Worm (Caenorhabditis elegans) whole organism, late embryonic: ENCODE measurements around the gene clec-22.

Experiments
- C08G9.2 ChIP-seq: sonication (generic microtip); optimal IDR thresholded peaks from 2 replicates; lab custom pipeline; 2016; ENCODE audit warnings: mild to moderate bottlenecking, missing genetic modification characterization, moderate library complexity, missing compliant biosample characterization
- C38D4.7 ChIP-seq: fragments of 200-800 bp; sonication (Bioruptor generic); optimal IDR thresholded peaks from 2 replicates; lab custom pipeline; 2018; ENCODE audit warnings: mild to moderate bottlenecking, missing genetic modification characterization, moderate library complexity, missing compliant biosample characterization
- K02D7.2 ChIP-seq: sonication (generic microtip); optimal IDR thresholded peaks from 2 replicates; lab custom pipeline; 2017; ENCODE audit warnings: mild to moderate bottlenecking, missing genetic modification characterization, missing compliant biosample characterization
- T23F11.4 ChIP-seq: fragments of 200-800 bp; sonication (Bioruptor generic); optimal IDR thresholded peaks from 2 replicates; lab custom pipeline; 2018; ENCODE audit warnings: mild to moderate bottlenecking, missing genetic modification characterization, missing compliant biosample characterization
- ceh-18 ChIP-seq: sonication (generic microtip); optimal IDR thresholded peaks from 2 replicates; lab custom pipeline; 2016; ENCODE audit warnings: missing genetic modification characterization, missing compliant biosample characterization
- ceh-19 ChIP-seq: fragments of 200-800 bp; sonication (Bioruptor generic); optimal IDR thresholded peaks from 2 replicates; lab custom pipeline; 2018; ENCODE audit warnings: mild to moderate bottlenecking, missing genetic modification characterization, missing compliant biosample characterization
- ceh-2 ChIP-seq: sonication (generic microtip); optimal IDR thresholded peaks from 2 replicates; lab custom pipeline; 2016; ENCODE audit warnings: missing genotype, missing genetic modification characterization, missing compliant biosample characterization
- ceh-22 ChIP-seq: sonication (generic microtip); optimal IDR thresholded peaks from 2 replicates; lab custom pipeline; 2017; ENCODE audit warnings: missing biosample characterization, missing genetic modification characterization
- ceh-24 ChIP-seq: sonication (generic microtip); optimal IDR thresholded peaks from 2 replicates; lab custom pipeline; 2016; ENCODE audit warnings: mild to moderate bottlenecking, missing genetic modification characterization, missing compliant biosample characterization
- ceh-30 ChIP-seq: fragments of 150-350 bp; optimal IDR thresholded peaks from 2 replicates; lab custom pipeline; 2014; ENCODE audit warnings: missing biosample characterization, missing genetic modification characterization
- ceh-48 ChIP-seq: sonication (generic microtip); optimal IDR thresholded peaks from 2 replicates; lab custom pipeline; 2016; ENCODE audit warnings: missing genetic modification characterization, inconsistent platforms, missing compliant biosample characterization
- ceh-9 ChIP-seq: sonication (generic microtip); optimal IDR thresholded peaks from 2 replicates; lab custom pipeline; 2016; ENCODE audit warnings: mild to moderate bottlenecking, missing genetic modification characterization, inconsistent platforms, missing compliant biosample characterization
- elt-2 ChIP-seq: sonication (generic microtip); optimal IDR thresholded peaks from 2 replicates; lab custom pipeline; 2016; ENCODE audit warnings: missing genetic modification reagents, missing genetic modification characterization, missing compliant biosample characterization
- elt-4 ChIP-seq: sonication (generic microtip); optimal IDR thresholded peaks from 2 replicates; lab custom pipeline; 2016; ENCODE audit warnings: missing genetic modification characterization, missing compliant biosample characterization
- fkh-6 ChIP-seq: sonication (generic microtip); optimal IDR thresholded peaks from 2 replicates; lab custom pipeline; 2016; ENCODE audit warnings: missing genetic modification characterization, missing compliant biosample characterization
- gmeb-2 ChIP-seq: sonication (generic microtip); optimal IDR thresholded peaks from 2 replicates; lab custom pipeline; 2016; ENCODE audit warnings: missing genetic modification characterization, inconsistent platforms, missing compliant biosample characterization
- hlh-30 ChIP-seq: sonication (generic microtip); optimal IDR thresholded peaks from 2 replicates; lab custom pipeline; 2017; ENCODE audit warnings: antibody characterized with exemption, missing genetic modification characterization, missing compliant biosample characterization; ENCODE audit not compliant: insufficient read depth
- hlh-6 ChIP-seq: sonication (generic microtip); optimal IDR thresholded peaks from 2 replicates; lab custom pipeline; 2016; ENCODE audit warnings: missing genotype, missing genetic modification characterization, missing compliant biosample characterization
- hlh-8 ChIP-seq: sonication (generic microtip); optimal IDR thresholded peaks from 2 replicates; lab custom pipeline; 2016; ENCODE audit warnings: missing genotype, missing genetic modification characterization, missing compliant biosample characterization
- madf-2 ChIP-seq: sonication (generic microtip); optimal IDR thresholded peaks from 2 replicates; lab custom pipeline; 2017; ENCODE audit warnings: missing genetic modification characterization, missing compliant biosample characterization
- mec-3 ChIP-seq: sonication (generic microtip); optimal IDR thresholded peaks from 2 replicates; lab custom pipeline; 2016; ENCODE audit warnings: borderline replicate concordance, missing genetic modification characterization, missing compliant biosample characterization
- npax-4 ChIP-seq: sonication (generic microtip); optimal IDR thresholded peaks from 2 replicates; lab custom pipeline; 2016; ENCODE audit warnings: missing genetic modification characterization, missing compliant biosample characterization
- pat-9 ChIP-seq: fragments of 200-800 bp; sonication (Bioruptor generic); optimal IDR thresholded peaks from 2 replicates; lab custom pipeline; 2018; ENCODE audit warnings: mild to moderate bottlenecking, missing genetic modification characterization, moderate library complexity, missing compliant biosample characterization
- pha-4 ChIP-seq: fragments of 150-350 bp; optimal IDR thresholded peaks from 2 replicates; lab custom pipeline; 2018; ENCODE audit warnings: missing biosample characterization, missing genetic modification reagents, missing genetic modification characterization
- pqm-1 ChIP-seq: sonication (generic microtip); optimal IDR thresholded peaks from 2 replicates; lab custom pipeline; 2016; ENCODE audit warnings: missing genetic modification characterization, missing compliant biosample characterization
- pros-1 ChIP-seq: fragments of 150-350 bp; optimal IDR thresholded peaks from 2 replicates; lab custom pipeline; 2014; ENCODE audit warnings: missing biosample characterization, missing genetic modification reagents, missing genetic modification characterization
- rnt-1 ChIP-seq: sonication (generic microtip); optimal IDR thresholded peaks from 2 replicates; lab custom pipeline; 2016; ENCODE audit warnings: missing genetic modification characterization, missing compliant biosample characterization
- tbx-7 ChIP-seq: sonication (generic microtip); optimal IDR thresholded peaks from 2 replicates; lab custom pipeline; 2016; ENCODE audit warnings: missing genotype, missing genetic modification characterization, missing compliant biosample characterization
- unc-42 ChIP-seq: sonication (generic microtip); optimal IDR thresholded peaks from 2 replicates; lab custom pipeline; 2016; ENCODE audit warnings: missing genotype, missing genetic modification characterization, missing compliant biosample characterization
- unc-55 ChIP-seq: sonication (generic microtip); optimal IDR thresholded peaks from 2 replicates; lab custom pipeline; 2017; ENCODE audit warnings: missing biosample characterization, missing genetic modification reagents, missing genetic modification characterization
- unc-86 ChIP-seq: sonication (generic microtip); optimal IDR thresholded peaks from 2 replicates; lab custom pipeline; 2016; ENCODE audit warnings: missing genetic modification characterization, missing compliant biosample characterization
- zip-5 ChIP-seq: sonication (generic microtip); optimal IDR thresholded peaks from 2 replicates; lab custom pipeline; 2016; ENCODE audit warnings: missing genetic modification characterization, missing compliant biosample characterization
- ztf-16 ChIP-seq: sonication (generic microtip); optimal IDR thresholded peaks from 2 replicates; lab custom pipeline; 2017; ENCODE audit warnings: missing genetic modification characterization, missing compliant biosample characterization

Gene clec-22

ce11 chrV:16840961-16841360 lies 17.3 kb upstream of the clec-22 start, which contains the start of gene clec-40:
clec-40 (minus strand) TSS chrV:16841061.
- TF ChIP-seq ceh-48 (tag; lab: Kevin White, UChicago): no peak
- no peak for TF ChIP-seq pha-4
- TF ChIP-seq npax-4: no peak
- TF ChIP-seq unc-55 (GFP tag; lab: Kevin White, UChicago): no peak
- no peak for TF ChIP-seq ceh-24 (tag; lab: Kevin White, UChicago)
- no peak for TF ChIP-seq C38D4.7 (GFP tag; lab: Kevin White, UChicago)
- TF ChIP-seq zip-5: no peak
- TF ChIP-seq unc-86 (tag; lab: Kevin White, UChicago): no peak
- no peak for TF ChIP-seq ceh-2 (tag; lab: Kevin White, UChicago)
- TF ChIP-seq, all 69 proteins: peak for 0

- TF ChIP-seq elt-4: no peak
- TF ChIP-seq hlh-6 (tag; lab: Kevin White, UChicago): no peak
- no peak for TF ChIP-seq hlh-30 (tag; lab: Kevin White, UChicago)
- no peak for TF ChIP-seq elt-2
- TF ChIP-seq K02D7.2 (tag; lab: Kevin White, UChicago): no peak
- no peak for TF ChIP-seq fkh-6 (tag; lab: Kevin White, UChicago)
- no peak for TF ChIP-seq pros-1 (tag; lab: Kevin White, UChicago)
- no peak for TF ChIP-seq C08G9.2 (tag; lab: Kevin White, UChicago)
- no peak for TF ChIP-seq ceh-48 (tag; lab: Kevin White, UChicago)
- no peak for TF ChIP-seq madf-2 (tag; lab: Kevin White, UChicago)
- TF ChIP-seq pat-9 (tag; lab: Kevin White, UChicago): no peak
- TF ChIP-seq ceh-22 (tag; lab: Kevin White, UChicago): no peak
- TF ChIP-seq pqm-1 (tag; lab: Kevin White, UChicago): no peak
- TF ChIP-seq rnt-1 (tag; lab: Kevin White, UChicago): no peak
- no peak for TF ChIP-seq gmeb-2 (tag; lab: Kevin White, UChicago)
- no peak for TF ChIP-seq ceh-19
- no peak for TF ChIP-seq hlh-8
These were observed 15.3 kb upstream of the clec-22 start, which contains the start of gene clec-25 for ce11 chrV:16842941-16843340. clec-25 (plus strand) TSS chrV:16843241.

DNA sequence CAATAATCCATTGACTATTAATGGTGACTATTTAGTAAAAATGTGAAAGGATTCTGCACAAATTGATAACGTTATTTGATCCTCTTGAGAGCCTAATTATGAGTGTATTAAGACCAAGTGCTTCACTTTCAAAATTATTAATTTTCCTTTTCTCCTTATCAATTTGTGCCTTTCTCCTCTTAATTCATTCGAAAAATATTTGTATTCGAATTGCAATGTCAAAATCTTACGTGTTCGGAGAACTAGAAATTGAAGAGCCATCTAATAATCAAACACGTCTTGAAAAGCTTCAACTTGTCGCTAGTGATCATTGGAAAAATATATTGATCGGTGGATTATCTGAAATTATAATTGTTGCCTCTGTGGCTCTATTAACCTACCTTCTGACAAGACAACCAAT lies 9.7 kb upstream of the clec-22 start, which contains the start of the genes clec-36 and clec-26:
Gene clec-36 (minus strand): TSS at position 101 of the 400 bp plus-strand sequence.
Gene clec-26 (plus strand): TSS at position 114 of the 400 bp plus-strand sequence.
- TF ChIP-seq mec-3 (tag; lab: Kevin White, UChicago) (no peak), ceh-30 (tag; lab: Kevin White, UChicago) (no peak), tbx-7 (tag; lab: Kevin White, UChicago) (no peak), C38D4.7 (GFP tag; lab: Kevin White, UChicago) (no peak), unc-42 (no peak)

DNA sequence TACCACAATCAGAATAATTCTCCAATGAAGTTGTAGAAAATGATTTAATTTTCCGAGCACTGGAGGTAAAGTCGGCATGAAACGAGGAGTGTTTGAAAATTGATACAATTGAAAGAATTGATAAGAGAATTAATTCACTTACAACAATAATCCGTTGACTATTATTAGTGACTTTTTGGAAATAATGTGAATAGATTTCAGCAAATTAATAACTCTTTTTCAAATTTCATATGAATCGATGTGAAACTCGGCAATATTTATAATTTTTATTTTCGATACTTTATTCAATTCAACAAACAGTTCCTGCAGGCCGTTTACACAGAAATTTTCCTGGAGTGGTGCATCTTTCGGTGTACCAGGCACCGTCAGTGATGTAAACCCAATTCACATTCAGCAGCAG lies 6.2 kb upstream of the clec-22 start, which contains the start of gene clec-37:
Gene clec-37 (minus strand): TSS at position 101 of the 400 bp plus-strand sequence.
- TF ChIP-seq ceh-30 (tag; lab: Kevin White, UChicago) (no peak), C38D4.7 (GFP tag; lab: Kevin White, UChicago) (no peak), ztf-16 (tag; lab: Kevin White, UChicago) (no peak), ceh-2 (tag; lab: Kevin White, UChicago) (no peak), T23F11.4 (GFP tag; lab: Kevin White, UChicago) (no peak), ceh-22 (tag; lab: Kevin White, UChicago) (no peak), ceh-24 (tag; lab: Kevin White, UChicago) (no peak), ceh-9 (tag; lab: Kevin White, UChicago) (no peak), K02D7.2 (tag; lab: Kevin White, UChicago) (no peak)

DNA sequence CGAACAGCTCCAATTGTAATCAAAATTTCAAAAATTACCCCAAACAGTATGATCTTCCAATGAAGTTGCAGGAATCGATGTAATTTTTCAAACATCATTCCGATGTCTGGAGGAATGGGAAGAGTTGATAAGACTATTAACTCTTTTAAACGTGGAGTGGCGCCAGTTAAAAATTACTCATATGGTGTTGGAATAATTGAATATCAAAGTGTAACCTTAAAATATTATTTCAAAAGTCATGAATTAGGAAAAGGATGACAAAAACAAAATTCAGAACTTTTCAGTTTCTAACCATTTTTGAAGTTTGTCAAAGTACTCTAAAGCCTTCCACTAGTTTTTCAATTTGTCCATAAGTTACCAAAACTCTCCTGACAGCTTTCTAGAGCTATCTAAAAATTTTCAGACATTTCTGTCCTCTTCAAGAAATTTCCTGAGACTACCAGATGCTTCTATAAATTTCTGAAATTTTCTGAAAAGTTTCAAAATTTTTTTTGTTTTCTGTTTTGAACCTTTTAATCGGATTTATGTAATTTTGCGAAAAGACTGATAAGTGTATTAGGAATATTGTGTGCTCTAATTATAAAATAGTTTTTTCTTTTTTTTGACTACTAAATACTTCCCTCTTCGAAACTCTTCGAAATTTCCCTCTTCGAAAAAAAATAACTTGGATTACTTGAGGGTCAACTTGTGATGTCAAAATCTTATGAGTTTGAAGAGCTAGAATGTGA lies 4.1 kb upstream of the clec-22 start, which contains the start of the genes clec-35 and clec-27:
Gene clec-35 (minus strand): TSS at position 101 of the 728 bp plus-strand sequence.
Gene clec-27 (plus strand): TSS at position 678 of the 728 bp plus-strand sequence.
- TF ChIP-seq ceh-18 (tag; lab: Kevin White, UChicago) (no peak), hlh-30 (tag; lab: Kevin White, UChicago) (no peak), T23F11.4 (GFP tag; lab: Kevin White, UChicago) (no peak), tbx-7 (tag; lab: Kevin White, UChicago) (no peak)
